Fruit fly (Drosophila melanogaster) whole organism, embryonic: ENCODE measurements around the gene CG34427.

ENCODE experiments used
- CG12155 ChIP-seq: fragments of 200-800 bp; sonication (Bioruptor generic); optimal IDR thresholded peaks from 3 replicates; lab custom pipeline; 2016; ENCODE audit warnings: missing biosample characterization, missing genetic modification characterization
- CG5245 ChIP-seq: fragments of 200-800 bp; sonication (Bioruptor generic); optimal IDR thresholded peaks from 3 replicates; lab custom pipeline; 2016; ENCODE audit warnings: missing biosample characterization, missing genetic modification characterization
- Dfd ChIP-seq, 2 experiments: fragments of >200 bp; optimal IDR thresholded peaks; 2 replicates each; lab custom pipeline; 2017; ENCODE audit warnings: missing biosample characterization in 2 of 2, missing genetic modification characterization in 2 of 2
- bcd ChIP-seq: fragments of 200-800 bp; sonication (Bioruptor generic); optimal IDR thresholded peaks from 2 replicates; lab custom pipeline; 2017; ENCODE audit warnings: missing biosample characterization, mild to moderate bottlenecking, missing genetic modification characterization

DNA sequence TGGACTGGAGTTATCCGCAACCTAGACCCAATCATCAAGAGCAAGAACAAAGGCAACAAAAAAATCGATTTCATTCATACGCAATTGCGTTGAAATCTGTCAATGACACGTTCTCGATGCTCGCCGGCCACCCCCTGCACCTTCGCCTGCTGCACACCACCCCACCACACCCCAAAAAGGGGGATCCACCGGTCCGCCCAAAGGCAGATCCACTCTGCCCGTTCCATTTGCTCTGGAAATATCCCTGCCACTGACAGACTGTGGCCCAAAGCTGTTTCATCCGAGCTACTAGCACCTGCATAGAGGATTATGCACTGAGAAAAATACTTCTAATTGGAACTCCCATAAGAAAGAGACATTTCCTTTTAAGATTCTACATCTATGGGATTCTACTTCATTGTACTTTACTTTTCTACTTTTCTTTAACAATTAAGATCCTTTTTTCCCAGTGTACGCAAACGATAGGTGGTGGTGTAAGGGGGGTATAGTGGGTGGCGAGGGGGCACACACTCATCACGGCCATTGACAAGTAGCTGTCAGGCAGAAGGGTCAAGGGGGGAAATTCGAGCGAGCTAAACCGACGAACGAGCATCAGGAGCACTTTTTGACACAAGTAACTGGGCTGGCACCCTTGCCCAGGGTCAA is 19.3 kb downstream of the CG34427 start:
- TF ChIP-seq CG12155 (GFP tag; lab: Kevin White, UChicago) = peak; percentile 1
- TF ChIP-seq bcd = peak; percentile 48
- TF ChIP-seq Dfd (GFP tag; optimal IDR thresholded peaks at IDR 0.05; lab: Kevin White, UChicago) = no peak
- peak; percentile 20 for TF ChIP-seq CG5245 (GFP tag; lab: Kevin White, UChicago)
